Worm (Caenorhabditis elegans) whole organism, young adult: ENCODE measurements around the gene ttr-12.

Source experiments
- B0336.3 ChIP-seq: fragments of 200-800 bp; sonication (Bioruptor generic); IDR thresholded peaks from 2 replicates; pipeline ENCODE4 v1.3.6; 2022; ENCODE audit warnings: missing genetic modification characterization, missing compliant biosample characterization
- F33H1.4 ChIP-seq: fragments of 200-800 bp; sonication (Bioruptor generic); IDR thresholded peaks from 2 replicates; pipeline ENCODE4 v1.3.6; 2022; ENCODE audit warnings: missing genetic modification reagents, missing genetic modification characterization, missing compliant biosample characterization
- dpl-1 ChIP-seq: fragments of 150-350 bp; optimal IDR thresholded peaks from 2 replicates; lab custom pipeline; 2014; ENCODE audit warnings: missing biosample characterization, missing genetic modification reagents, missing genetic modification characterization
- him-1 ChIP-seq: sonication (generic microtip); optimal IDR thresholded peaks from 2 replicates; lab custom pipeline; 2016; ENCODE audit warnings: missing genotype, missing genetic modification reagents, missing genetic modification characterization, missing compliant biosample characterization
- hmg-20 ChIP-seq: fragments of 200-800 bp; sonication (Bioruptor generic); IDR thresholded peaks from 2 replicates; pipeline ENCODE4 v1.3.6; 2022; ENCODE audit warnings: missing genetic modification reagents, missing genetic modification characterization, missing compliant biosample characterization
- rec-8 ChIP-seq, 2 experiments: sonication (generic microtip); optimal IDR thresholded peaks; 2 replicates each; lab custom pipeline; 2016; ENCODE audit warnings: mild to moderate bottlenecking in 2 of 2, missing genetic modification characterization in 2 of 2, missing genetic modification reagents in 2 of 2, missing genotype in 2 of 2, missing biosample characterization in 1 of 2, missing compliant biosample characterization in 1 of 2, moderate library complexity in 1 of 2
- somi-1 ChIP-seq: fragments of 200-800 bp; sonication (Bioruptor generic); optimal IDR thresholded peaks from 2 replicates; lab custom pipeline; 2018; ENCODE audit warnings: mild to moderate bottlenecking, missing genetic modification characterization, missing compliant biosample characterization

ce11 chrV:20623060-20623459 is 14.5 kb upstream of the ttr-12 start, which contains the start of gene F46B3.8:
- TF ChIP-seq somi-1 (GFP tag; lab: Kevin White, UChicago) = no peak
- no peak for TF ChIP-seq him-1 (tag; lab: Kevin White, UChicago)
- no peak for TF ChIP-seq B0336.3 (GFP tag; lab: Robert Waterston, UW)
- no peak for TF ChIP-seq hmg-20 (GFP tag; lab: Robert Waterston, UW)
- no peak for TF ChIP-seq rec-8 (tag; optimal IDR thresholded peaks at IDR 0.05; lab: Kevin White, UChicago)
- TF ChIP-seq dpl-1 = no peak
- no peak for TF ChIP-seq F33H1.4
